Fruit fly (Drosophila melanogaster) whole organism, prepupa: ENCODE results near the gene CG42779.

Experiments
- Blimp-1 ChIP-seq: fragments of 200-800 bp; sonication (Bioruptor generic); optimal IDR thresholded peaks from 3 replicates; lab custom pipeline; 2017; ENCODE audit warnings: missing biosample characterization, missing genetic modification characterization, mild to moderate bottlenecking, moderate library complexity, missing genetic modification reagents
- CG10631 ChIP-seq: fragments of 200-800 bp; sonication (Bioruptor generic); optimal IDR thresholded peaks from 2 replicates; lab custom pipeline; 2016; ENCODE audit warnings: missing biosample characterization, missing genetic modification characterization
- CG10669 ChIP-seq: fragments of 200-800 bp; sonication (Bioruptor generic); optimal IDR thresholded peaks from 3 replicates; lab custom pipeline; 2018; ENCODE audit warnings: missing biosample characterization, mild to moderate bottlenecking, missing genetic modification characterization, moderate library complexity
- CG11294 ChIP-seq: fragments of 200-800 bp; sonication (Bioruptor generic); IDR thresholded peaks from 2 replicates; pipeline ENCODE4 v1.3.6; 2022; ENCODE audit warnings: missing biosample characterization, missing genetic modification characterization
- CG11762 ChIP-seq: fragments of 200-800 bp; sonication (Bioruptor generic); optimal IDR thresholded peaks from 3 replicates; lab custom pipeline; 2016; ENCODE audit warnings: missing biosample characterization, missing genetic modification characterization; ENCODE audit not compliant: insufficient read depth
- CG11902 ChIP-seq: fragments of 200-800 bp; sonication (Bioruptor generic); optimal IDR thresholded peaks from 3 replicates; lab custom pipeline; 2016; ENCODE audit warnings: missing biosample characterization, missing genetic modification characterization
- CG16779 ChIP-seq: fragments of 200-800 bp; sonication (Bioruptor generic); optimal IDR thresholded peaks from 3 replicates; lab custom pipeline; 2017; ENCODE audit warnings: missing biosample characterization, mild to moderate bottlenecking, missing genetic modification characterization
- CG3032 ChIP-seq: fragments of 200-800 bp; optimal IDR thresholded peaks from 2 replicates; lab custom pipeline; 2019; ENCODE audit warnings: missing biosample characterization, mild to moderate bottlenecking, missing genetic modification characterization, moderate library complexity
- CG31627 ChIP-seq: fragments of 200-800 bp; sonication (Bioruptor generic); optimal IDR thresholded peaks from 3 replicates; lab custom pipeline; 2016; ENCODE audit warnings: missing biosample characterization, missing genetic modification characterization
- CG32006 ChIP-seq: fragments of 200-800 bp; sonication (Bioruptor generic); optimal IDR thresholded peaks from 3 replicates; lab custom pipeline; 2017; ENCODE audit warnings: missing biosample characterization, mild to moderate bottlenecking, missing genetic modification characterization
- CG34406 ChIP-seq: fragments of 200-800 bp; sonication (Bioruptor generic); optimal IDR thresholded peaks from 3 replicates; lab custom pipeline; 2016; ENCODE audit warnings: missing biosample characterization, missing genetic modification characterization
- CG3919 ChIP-seq: fragments of 200-800 bp; sonication (Bioruptor generic); optimal IDR thresholded peaks from 3 replicates; lab custom pipeline; 2016; ENCODE audit warnings: missing biosample characterization, missing genetic modification characterization
- CG4318 ChIP-seq: fragments of 200-800 bp; sonication (Bioruptor generic); optimal IDR thresholded peaks from 3 replicates; lab custom pipeline; 2017; ENCODE audit warnings: missing biosample characterization, mild to moderate bottlenecking, missing genetic modification characterization
- CG6163 ChIP-seq: fragments of 200-800 bp; sonication (Bioruptor generic); IDR thresholded peaks from 3 replicates; pipeline ENCODE4 v1.3.6; 2022; ENCODE audit warnings: missing biosample characterization, missing genetic modification characterization
- CG6792 ChIP-seq: fragments of 200-800 bp; sonication (Bioruptor generic); optimal IDR thresholded peaks from 3 replicates; lab custom pipeline; 2016; ENCODE audit warnings: missing biosample characterization, missing genetic modification characterization
- CG6854 ChIP-seq: fragments of 200-800 bp; sonication (Bioruptor generic); optimal IDR thresholded peaks from 2 replicates; lab custom pipeline; 2017; ENCODE audit warnings: missing biosample characterization, mild to moderate bottlenecking, missing genetic modification characterization
- CG7368 ChIP-seq: fragments of 200-800 bp; sonication (Bioruptor generic); optimal IDR thresholded peaks from 3 replicates; lab custom pipeline; 2016; ENCODE audit warnings: missing biosample characterization, missing genetic modification characterization
- CG8119 ChIP-seq: fragments of 200-800 bp; sonication (Bioruptor generic); IDR thresholded peaks from 3 replicates; pipeline ENCODE4 v1.3.6; 2022; ENCODE audit warnings: missing biosample characterization, missing genetic modification characterization
- CG8319 ChIP-seq: fragments of 200-800 bp; sonication (Bioruptor generic); optimal IDR thresholded peaks from 3 replicates; lab custom pipeline; 2016; ENCODE audit warnings: missing biosample characterization, missing genetic modification characterization
- CG8632 ChIP-seq: fragments of 200-800 bp; sonication (Bioruptor generic); optimal IDR thresholded peaks from 3 replicates; lab custom pipeline; 2016; ENCODE audit warnings: missing biosample characterization, missing genetic modification characterization
- CG9139 ChIP-seq: fragments of 200-800 bp; sonication (Bioruptor generic); optimal IDR thresholded peaks from 3 replicates; lab custom pipeline; 2017; ENCODE audit warnings: missing biosample characterization, mild to moderate bottlenecking, missing genetic modification characterization
- Eip75B ChIP-seq: fragments of 200-800 bp; sonication (Bioruptor generic); optimal IDR thresholded peaks from 3 replicates; lab custom pipeline; 2016; ENCODE audit warnings: missing biosample characterization, missing genetic modification characterization
- Eip78C ChIP-seq: fragments of 200-800 bp; sonication (Bioruptor generic); peaks from one replicate; lab custom pipeline; 2016; ENCODE audit warnings: missing biosample characterization, missing genetic modification characterization
- Eip93F ChIP-seq: fragments of 200-800 bp; sonication (Bioruptor generic); optimal IDR thresholded peaks from 2 replicates; lab custom pipeline; 2016; ENCODE audit warnings: missing biosample characterization, mild to moderate bottlenecking, missing genetic modification characterization
- Ets21C ChIP-seq: fragments of 200-800 bp; sonication (Bioruptor generic); optimal IDR thresholded peaks from 3 replicates; lab custom pipeline; 2016; ENCODE audit warnings: missing biosample characterization, missing genetic modification characterization
- Ets96B ChIP-seq: fragments of 200-800 bp; optimal IDR thresholded peaks from 2 replicates; lab custom pipeline; 2019; ENCODE audit warnings: missing biosample characterization, mild to moderate bottlenecking, missing genetic modification characterization, moderate library complexity
- Hr38 ChIP-seq: sonication (Bioruptor generic); optimal IDR thresholded peaks from 2 replicates; lab custom pipeline; 2016; ENCODE audit warnings: missing biosample characterization, missing genetic modification characterization
- Hr4 ChIP-seq: fragments of 200-800 bp; sonication (Bioruptor generic); optimal IDR thresholded peaks from 3 replicates; lab custom pipeline; 2016; ENCODE audit warnings: missing biosample characterization, missing genetic modification characterization
- Met ChIP-seq: fragments of 200-800 bp; sonication (Bioruptor generic); optimal IDR thresholded peaks from 3 replicates; lab custom pipeline; 2016; ENCODE audit warnings: missing biosample characterization, missing genetic modification characterization
- OdsH ChIP-seq: fragments of 200-800 bp; sonication (Bioruptor generic); optimal IDR thresholded peaks from 3 replicates; lab custom pipeline; 2016; ENCODE audit warnings: missing biosample characterization, missing genetic modification characterization
- Sox102F ChIP-seq: fragments of 200-800 bp; sonication (Bioruptor generic); optimal IDR thresholded peaks from 2 replicates; lab custom pipeline; 2016; ENCODE audit warnings: missing biosample characterization, mild to moderate bottlenecking, missing genetic modification characterization
- Sox15 ChIP-seq: fragments of 200-800 bp; sonication (Bioruptor generic); optimal IDR thresholded peaks from 3 replicates; lab custom pipeline; 2016; ENCODE audit warnings: missing biosample characterization, missing genetic modification characterization
- achi ChIP-seq: fragments of 200-800 bp; sonication (Bioruptor generic); optimal IDR thresholded peaks from 3 replicates; lab custom pipeline; 2016; ENCODE audit warnings: missing biosample characterization, missing genetic modification characterization
- acj6 ChIP-seq: fragments of 200-800 bp; sonication (Bioruptor generic); optimal IDR thresholded peaks from 3 replicates; lab custom pipeline; 2016; ENCODE audit warnings: missing biosample characterization, missing genetic modification characterization
- cyc ChIP-seq: fragments of 200-800 bp; sonication (Bioruptor generic); optimal IDR thresholded peaks from 3 replicates; lab custom pipeline; 2016; ENCODE audit warnings: missing biosample characterization, missing genetic modification characterization
- dac ChIP-seq: fragments of 200-800 bp; sonication (Bioruptor generic); optimal IDR thresholded peaks from 2 replicates; lab custom pipeline; 2017; ENCODE audit warnings: missing biosample characterization, mild to moderate bottlenecking, missing genetic modification characterization
- dsx ChIP-seq: fragments of 200-800 bp; optimal IDR thresholded peaks from 3 replicates; lab custom pipeline; 2019; ENCODE audit warnings: missing biosample characterization, mild to moderate bottlenecking, missing genetic modification characterization, moderate library complexity; ENCODE audit not compliant: poor library complexity, severe bottlenecking
- eg ChIP-seq: fragments of 200-800 bp; sonication (Bioruptor generic); IDR thresholded peaks from 3 replicates; pipeline ENCODE4 v1.3.6; 2022; ENCODE audit warnings: missing biosample characterization, missing genetic modification characterization
- esn ChIP-seq: fragments of 200-800 bp; sonication (Bioruptor generic); optimal IDR thresholded peaks from 2 replicates; lab custom pipeline; 2016; ENCODE audit warnings: missing biosample characterization, mild to moderate bottlenecking, missing genetic modification characterization, moderate library complexity
- fd59A ChIP-seq: fragments of 200-800 bp; sonication (Bioruptor generic); optimal IDR thresholded peaks from 2 replicates; lab custom pipeline; 2017; ENCODE audit warnings: missing biosample characterization, mild to moderate bottlenecking, missing genetic modification characterization, missing genetic modification reagents
- fd85E ChIP-seq: fragments of 200-800 bp; sonication (Bioruptor generic); optimal IDR thresholded peaks from 3 replicates; lab custom pipeline; 2016; ENCODE audit warnings: missing biosample characterization, missing genetic modification characterization
- fkh ChIP-seq: fragments of 200-800 bp; sonication (Bioruptor generic); optimal IDR thresholded peaks from 3 replicates; lab custom pipeline; 2017; ENCODE audit warnings: missing biosample characterization, mild to moderate bottlenecking, missing genetic modification characterization, moderate library complexity
- lz ChIP-seq: fragments of 200-800 bp; sonication (Bioruptor generic); optimal IDR thresholded peaks from 3 replicates; lab custom pipeline; 2016; ENCODE audit warnings: missing biosample characterization, missing genetic modification characterization
- net ChIP-seq: fragments of 200-800 bp; sonication (Bioruptor generic); optimal IDR thresholded peaks from 3 replicates; lab custom pipeline; 2016; ENCODE audit warnings: missing biosample characterization, missing genetic modification characterization
- pdm3 ChIP-seq: fragments of 200-800 bp; sonication (Bioruptor generic); optimal IDR thresholded peaks from 3 replicates; lab custom pipeline; 2016; ENCODE audit warnings: missing biosample characterization, missing genetic modification characterization
- spab ChIP-seq: fragments of 200-800 bp; sonication (Bioruptor generic); optimal IDR thresholded peaks from 2 replicates; lab custom pipeline; 2017; ENCODE audit warnings: missing biosample characterization, mild to moderate bottlenecking, missing genetic modification characterization, missing genetic modification reagents
- vri ChIP-seq: fragments of 200-800 bp; sonication (Bioruptor generic); optimal IDR thresholded peaks from 3 replicates; lab custom pipeline; 2016; ENCODE audit warnings: missing biosample characterization, mild to moderate bottlenecking, missing genetic modification characterization

CG42779 gene

DNA sequence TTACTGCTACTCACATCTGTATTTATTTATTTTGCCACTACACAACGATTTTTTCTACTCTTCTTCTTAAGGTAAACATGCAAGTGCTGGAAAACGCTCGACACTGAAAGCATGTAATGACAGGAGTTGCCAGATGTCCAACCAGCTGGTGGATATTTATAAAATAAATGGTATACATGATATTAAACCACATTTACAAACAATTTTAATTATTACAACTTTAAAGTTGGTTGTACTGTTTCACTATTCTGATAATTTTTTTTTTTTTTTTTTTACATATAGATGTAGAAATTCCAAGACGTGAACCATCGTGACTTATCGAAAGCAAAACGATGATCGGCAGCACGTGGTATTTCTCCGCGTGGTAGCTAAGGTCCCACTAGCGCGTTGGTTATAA is 41.5 kb upstream of the CG42779 start, which contains the start of the genes Keap1 and kuk (continued):
- TF ChIP-seq CG10631 (GFP tag; lab: Kevin White, UChicago) = peak; percentile 54
- peak; percentile 38; the same call in 1 of the 3 replicates for TF ChIP-seq CG6163 (GFP tag; lab: Robert Waterston, UW)
- TF ChIP-seq Sox102F (GFP tag; lab: Kevin White, UChicago) = peak; percentile 36
- peak; percentile 24 for TF ChIP-seq Eip75B
- no peak for TF ChIP-seq fd85E (GFP tag; lab: Kevin White, UChicago)
- peak; percentile 38 for TF ChIP-seq Hr4 (GFP tag; lab: Kevin White, UChicago)
- peak; percentile 60 for TF ChIP-seq pdm3 (GFP tag; lab: Kevin White, UChicago)
- TF ChIP-seq dac (GFP tag; lab: Kevin White, UChicago) = no peak

DNA sequence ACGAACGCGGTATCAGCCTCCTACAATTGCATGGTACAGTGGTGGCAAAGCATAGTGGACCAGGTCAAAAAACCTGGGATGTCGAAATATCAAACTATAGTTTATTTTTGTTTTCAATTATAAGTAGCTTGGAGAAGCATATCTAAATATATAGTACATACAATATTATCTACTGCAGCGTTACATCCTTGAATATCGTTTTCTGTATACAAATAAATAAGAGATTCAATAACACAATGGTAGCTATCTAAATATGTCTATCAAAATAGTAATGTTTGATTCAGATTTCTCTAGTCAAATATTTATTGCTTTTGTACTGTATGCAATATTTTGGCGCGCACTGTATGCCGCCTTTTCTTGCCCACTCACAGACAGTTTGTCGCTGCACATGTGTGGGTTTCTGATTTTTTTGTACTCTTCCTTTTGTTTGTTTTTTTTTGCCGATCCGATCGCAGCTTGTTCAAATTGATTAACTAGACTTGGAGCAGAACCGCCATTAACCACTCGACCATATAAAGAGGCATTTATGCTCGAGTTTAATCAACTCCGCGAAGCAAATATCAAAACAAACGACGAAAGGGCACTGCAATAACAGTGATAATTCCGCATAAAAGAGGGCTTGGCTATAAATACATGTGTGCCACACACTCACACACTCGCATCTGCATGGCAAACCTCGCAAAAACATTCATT is 40.6 kb upstream of the CG42779 start:
- TF ChIP-seq spab (peak; percentile 98), CG8119 (GFP tag; lab: Robert Waterston, UW) (peak; percentile 99), Eip78C (GFP tag; lab: Kevin White, UChicago) (peak; percentile 100), CG7368 (GFP tag; lab: Kevin White, UChicago) (peak; percentile 95), CG31627 (GFP tag; lab: Kevin White, UChicago) (peak; percentile 96), net (peak; percentile 97), dsx (peak; percentile 95), CG10669 (GFP tag; lab: Kevin White, UChicago) (peak; percentile 97), fkh (GFP tag; lab: Kevin White, UChicago) (peak; percentile 67), CG4318 (GFP tag; lab: Kevin White, UChicago) (peak; percentile 95), Sox15 (peak; percentile 94), Hr4 (GFP tag; lab: Kevin White, UChicago) (peak; percentile 98), cyc (GFP tag; lab: Kevin White, UChicago) (peak; percentile 94), eg (GFP tag; lab: Robert Waterston, UW) (peak; percentile 96), Ets96B (peak; percentile 98), CG6163 (GFP tag; lab: Robert Waterston, UW) (peak; percentile 95), Eip75B (peak; percentile 98), CG8632 (GFP tag; lab: Kevin White, UChicago) (peak; percentile 98), CG32006 (peak; percentile 99), Eip93F (GFP tag; lab: Kevin White, UChicago) (peak; percentile 93), CG8319 (GFP tag; lab: Kevin White, UChicago) (peak; percentile 96), CG11902 (GFP tag; lab: Kevin White, UChicago) (peak; percentile 91), Sox102F (GFP tag; lab: Kevin White, UChicago) (peak; percentile 95), CG16779 (tag; lab: Kevin White, UChicago) (peak; percentile 97), lz (GFP tag; lab: Kevin White, UChicago) (peak; percentile 97), Blimp-1 (GFP tag; lab: Kevin White, UChicago) (peak; percentile 88), CG11294 (GFP tag; lab: Robert Waterston, UW) (peak; percentile 93), acj6 (GFP tag; lab: Kevin White, UChicago) (peak; percentile 97), esn (GFP tag; lab: Kevin White, UChicago) (peak; percentile 98), OdsH (peak; percentile 98), fd85E (GFP tag; lab: Kevin White, UChicago) (peak; percentile 94), CG3919 (peak; percentile 98), CG6854 (GFP tag; lab: Kevin White, UChicago) (peak; percentile 91), Ets21C (peak; percentile 91), CG11762 (GFP tag; lab: Kevin White, UChicago) (peak; percentile 99), Met (GFP tag; lab: Kevin White, UChicago) (peak; percentile 98), CG34406 (GFP tag; lab: Kevin White, UChicago) (peak; percentile 98), fd59A (GFP tag; lab: Kevin White, UChicago) (peak; percentile 97), CG3032 (tag; lab: Kevin White, UChicago) (peak; percentile 98), CG9139 (peak; percentile 94), achi (GFP tag; lab: Kevin White, UChicago) (peak; percentile 98), Hr38 (GFP tag; lab: Kevin White, UChicago) (peak; percentile 48), CG6792 (peak; percentile 97), pdm3 (GFP tag; lab: Kevin White, UChicago) (peak; percentile 98), vri (GFP tag; lab: Kevin White, UChicago) (peak; percentile 88), CG10631 (GFP tag; lab: Kevin White, UChicago) (peak; percentile 97)
